Fruit fly (Drosophila melanogaster): Measurements from ENCODE around the gene cDIP.

The cDIP gene

DNA sequence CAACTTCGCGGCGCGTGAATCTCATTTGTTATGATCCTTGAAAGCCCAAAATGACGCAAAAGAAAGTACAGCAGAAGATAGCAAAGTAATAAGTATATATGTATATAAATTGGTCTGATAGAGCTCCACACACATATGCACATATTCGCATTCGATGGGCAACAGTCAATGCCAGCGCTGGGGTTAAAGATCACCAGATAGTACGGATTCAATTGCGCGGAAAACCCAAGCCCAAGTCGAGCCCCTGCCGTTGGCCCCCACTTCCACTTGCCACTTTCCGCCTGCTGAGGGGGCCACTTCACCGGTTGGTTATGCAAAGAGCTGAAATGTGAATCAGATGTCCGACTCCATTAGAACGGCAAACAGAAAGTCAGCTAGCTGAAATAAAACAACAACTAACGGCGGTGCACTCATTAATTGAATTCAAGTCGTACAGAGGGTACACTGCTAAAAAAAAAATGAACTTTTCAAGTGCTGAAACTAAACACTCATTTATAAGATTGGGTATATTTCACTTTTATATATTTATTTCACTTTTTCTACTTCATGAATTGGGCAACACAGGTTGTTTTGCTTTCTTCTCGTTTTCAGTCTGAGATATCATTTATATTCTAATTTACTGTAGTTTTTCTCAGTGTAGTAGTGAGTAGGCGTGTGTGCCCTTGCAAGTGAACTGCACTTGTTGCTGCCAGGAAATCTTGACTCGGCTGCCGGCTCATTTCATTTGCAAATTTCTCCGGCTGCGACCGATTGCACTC, 34.5 kb upstream of the cDIP start (continued):
- TF ChIP-seq CG6792 (GFP tag; optimal IDR thresholded peaks at IDR 0.05) (peak; percentile 47), CG3032 (tag; optimal IDR thresholded peaks at IDR 0.05) (peak; percentile 34), lz (GFP tag; optimal IDR thresholded peaks at IDR 0.05) (peak; percentile 38), fd59A (GFP tag; optimal IDR thresholded peaks at IDR 0.05) (peak; percentile 21), fd85E (GFP tag; optimal IDR thresholded peaks at IDR 0.05) (no peak), Gug (GFP tag; IDR thresholded peaks at IDR 0.05) (no peak), topi (GFP tag; optimal IDR thresholded peaks at IDR 0.05) (peak; percentile 12), CG1621 (tag; optimal IDR thresholded peaks at IDR 0.05) (peak; percentile 14), Eip93F (GFP tag; optimal IDR thresholded peaks at IDR 0.05) (no peak), CG11902 (GFP tag; optimal IDR thresholded peaks at IDR 0.05) (no peak), Sox102F (GFP tag; optimal IDR thresholded peaks at IDR 0.05) (peak; percentile 40), achi (GFP tag; optimal IDR thresholded peaks at IDR 0.05) (peak; percentile 42), vri (GFP tag; optimal IDR thresholded peaks at IDR 0.05) (no peak), CG32006 (GFP tag; optimal IDR thresholded peaks at IDR 0.05) (peak; percentile 65), spab (GFP tag; optimal IDR thresholded peaks at IDR 0.05) (peak; percentile 33), CG6163 (GFP tag; IDR thresholded peaks at IDR 0.05) (peak; percentile 71), CG9139 (GFP tag; optimal IDR thresholded peaks at IDR 0.05) (no peak), svp (GFP tag) (peak; percentile 99), Lpt (GFP tag; optimal IDR thresholded peaks at IDR 0.05) (no peak), fkh (GFP tag; optimal IDR thresholded peaks at IDR 0.05) (no peak), salr (GFP tag; optimal IDR thresholded peaks at IDR 0.05) (peak in 1 of 2 experiments; percentile 38), CG4318 (GFP tag; optimal IDR thresholded peaks at IDR 0.05) (peak; percentile 29), CG11294 (GFP tag; IDR thresholded peaks at IDR 0.05) (peak; percentile 47; the same call in 1 of the 2 replicates), OdsH (GFP tag; optimal IDR thresholded peaks at IDR 0.05) (peak; percentile 58), Sox14 (GFP tag; optimal IDR thresholded peaks at IDR 0.05) (peak; percentile 44), Ets96B (tag; optimal IDR thresholded peaks at IDR 0.05) (peak; percentile 63), Eip78C (GFP tag) (peak; percentile 85)

dm6 chr3R:21193742-21194141, 32.9 kb upstream of the cDIP start:
- TF ChIP-seq fkh (GFP tag; optimal IDR thresholded peaks at IDR 0.05) (peak; percentile 76), CG6163 (GFP tag; IDR thresholded peaks at IDR 0.05) (0 out of 3 replicates have a peak, but pooled peaks have one; percentile 33), topi (GFP tag; optimal IDR thresholded peaks at IDR 0.05) (no peak), Sox15 (GFP tag; optimal IDR thresholded peaks at IDR 0.05) (no peak), CG34406 (GFP tag; optimal IDR thresholded peaks at IDR 0.05) (no peak)

DNA sequence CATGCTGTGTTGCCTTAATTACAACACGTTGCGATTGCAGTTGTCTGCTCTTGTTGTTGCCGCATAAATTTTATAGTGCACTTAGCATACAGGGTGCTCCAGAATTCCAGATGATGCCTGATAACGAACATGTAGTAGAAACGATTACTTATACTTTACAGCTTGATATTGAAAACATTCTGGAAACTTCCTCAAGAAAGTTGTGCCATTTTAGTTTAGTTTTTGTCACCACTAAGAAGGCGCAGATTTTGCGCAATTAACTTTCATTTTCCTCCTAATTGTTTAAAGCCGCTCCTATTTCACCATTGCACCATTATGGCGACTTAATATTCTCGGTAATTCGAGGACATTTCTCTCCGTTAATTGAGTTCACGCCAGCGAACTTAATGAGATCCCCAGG, 31.4 kb upstream of the cDIP start:
- TF ChIP-seq CG15336 (GFP tag; IDR thresholded peaks at IDR 0.05) (no peak), fd85E (GFP tag; optimal IDR thresholded peaks at IDR 0.05) (no peak), CG8119 (GFP tag; IDR thresholded peaks at IDR 0.05) (no peak), CG6163 (GFP tag; IDR thresholded peaks at IDR 0.05) (no peak), Ets96B (tag; optimal IDR thresholded peaks at IDR 0.05) (peak; percentile 31), Ets21C (GFP tag; optimal IDR thresholded peaks at IDR 0.05) (no peak), topi (GFP tag; optimal IDR thresholded peaks at IDR 0.05) (no peak), Hr4 (GFP tag; optimal IDR thresholded peaks at IDR 0.05) (no peak), CG11762 (GFP tag; optimal IDR thresholded peaks at IDR 0.05; ENCODE audit: insufficient read depth) (no peak), CG31627 (GFP tag; optimal IDR thresholded peaks at IDR 0.05) (no peak), CG10669 (GFP tag; optimal IDR thresholded peaks at IDR 0.05) (peak; percentile 45), CG1621 (tag; optimal IDR thresholded peaks at IDR 0.05) (no peak), Blimp-1 (GFP tag; optimal IDR thresholded peaks at IDR 0.05) (no peak), salr (GFP tag; optimal IDR thresholded peaks at IDR 0.05) (peak in 1 of 2 experiments; percentile 3), dac (GFP tag; optimal IDR thresholded peaks at IDR 0.05) (no peak), OdsH (GFP tag; optimal IDR thresholded peaks at IDR 0.05) (peak; percentile 6), fd59A (GFP tag; optimal IDR thresholded peaks at IDR 0.05) (no peak), Met (GFP tag; optimal IDR thresholded peaks at IDR 0.05) (no peak), CG6276 (GFP tag; optimal IDR thresholded peaks at IDR 0.05) (no peak), CG11902 (GFP tag; optimal IDR thresholded peaks at IDR 0.05) (no peak), ss (GFP tag; optimal IDR thresholded peaks at IDR 0.05) (peak in 1 of 2 experiments; percentile 61), lz (GFP tag; optimal IDR thresholded peaks at IDR 0.05) (no peak), CG6808 (GFP tag; optimal IDR thresholded peaks at IDR 0.05) (peak; percentile 44), achi (GFP tag; optimal IDR thresholded peaks at IDR 0.05) (peak; percentile 5), CG4318 (GFP tag; optimal IDR thresholded peaks at IDR 0.05) (no peak), CG8632 (GFP tag; optimal IDR thresholded peaks at IDR 0.05) (no peak), eg (GFP tag; IDR thresholded peaks at IDR 0.05) (0 out of 3 replicates have a peak, but pooled peaks have one; percentile 10), pdm3 (GFP tag; optimal IDR thresholded peaks at IDR 0.05) (peak; percentile 15), CG32006 (GFP tag; optimal IDR thresholded peaks at IDR 0.05) (peak; percentile 3), Eip78C (GFP tag) (peak; percentile 81)
